Worm (Caenorhabditis elegans): ENCODE data around the gene pah-1.

The pah-1 gene

DNA sequence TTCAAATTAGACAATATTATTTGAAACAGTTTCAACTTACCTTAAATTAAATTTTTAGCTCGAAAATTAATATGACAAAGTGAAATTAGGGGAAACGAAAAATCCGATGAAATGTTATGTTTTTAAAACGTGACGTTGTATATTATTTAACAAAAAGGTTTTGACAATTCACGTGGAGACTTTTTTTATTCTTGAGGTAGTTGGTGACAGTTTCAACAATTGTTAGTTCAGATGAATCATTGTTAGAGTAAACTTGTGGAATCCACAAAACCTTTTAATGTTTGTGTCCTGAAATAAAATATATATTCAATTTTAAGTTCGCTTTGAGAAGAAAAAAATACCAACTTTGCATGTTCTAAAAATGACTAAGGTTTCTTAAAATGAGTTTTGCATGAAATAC is 7.3 kb downstream of the pah-1 start, which contains the start of gene fut-1:
TSS of gene fut-1 (minus strand) at position 101 of the 400 bp plus-strand sequence.
- TF ChIP-seq sea-2 (GFP tag; optimal IDR thresholded peaks at IDR 0.05) (no peak), ztf-11 (tag; optimal IDR thresholded peaks at IDR 0.05) (no peak), ama-1 (optimal IDR thresholded peaks at IDR 0.05) (no peak), mml-1 (tag; optimal IDR thresholded peaks at IDR 0.05) (no peak), nhr-43 (tag; optimal IDR thresholded peaks at IDR 0.05; ENCODE audit: poor library complexity, severe bottlenecking) (no peak), ztf-4 (tag; optimal IDR thresholded peaks at IDR 0.05) (no peak), nhr-76 (tag; optimal IDR thresholded peaks at IDR 0.05) (no peak), nhr-28 (tag; optimal IDR thresholded peaks at IDR 0.05) (no peak), nhr-77 (tag; optimal IDR thresholded peaks at IDR 0.05) (no peak), ceh-82 (tag; optimal IDR thresholded peaks at IDR 0.05) (no peak)

DNA sequence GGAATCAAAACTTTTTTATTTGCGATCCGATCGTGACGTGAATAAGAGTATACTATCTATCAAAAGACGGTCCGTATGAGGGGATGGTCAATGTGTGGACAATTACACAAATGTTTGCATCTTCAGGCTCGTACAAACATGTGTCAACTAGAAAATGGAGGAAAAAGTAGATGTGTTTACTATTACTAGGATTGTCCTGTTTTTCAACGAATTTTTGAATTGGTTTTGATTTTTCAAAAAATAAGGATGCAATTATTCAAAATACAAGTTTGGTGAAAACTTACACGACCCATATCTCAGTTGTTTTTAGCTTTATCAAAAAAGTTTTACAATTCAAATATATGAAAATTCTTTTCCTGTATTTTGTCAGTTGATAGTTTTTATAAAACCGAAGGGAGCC is 11.5 kb downstream of the pah-1 start, which contains the start of gene K08F8.7:
TSS of gene K08F8.7 (minus strand) at position 101 of the 400 bp plus-strand sequence.
- TF ChIP-seq nhr-23 (tag; optimal IDR thresholded peaks at IDR 0.05) = no peak
- no peak for TF ChIP-seq mdl-1 (tag; optimal IDR thresholded peaks at IDR 0.05)
- TF ChIP-seq aly-2 (tag; optimal IDR thresholded peaks at IDR 0.05) = no peak
- no peak for TF ChIP-seq nhr-43 (tag; optimal IDR thresholded peaks at IDR 0.05; ENCODE audit: poor library complexity, severe bottlenecking)
- no peak for TF ChIP-seq ZK546.5 (tag; optimal IDR thresholded peaks at IDR 0.05)
- TF ChIP-seq ceh-28 (tag; optimal IDR thresholded peaks at IDR 0.05) = no peak
- no peak for TF ChIP-seq elt-1 (tag; optimal IDR thresholded peaks at IDR 0.05)
- TF ChIP-seq jun-1 (tag; optimal IDR thresholded peaks at IDR 0.05) = no peak
- TF ChIP-seq nhr-25 (tag; optimal IDR thresholded peaks at IDR 0.05) = no peak
- TF ChIP-seq nhr-237 (tag; optimal IDR thresholded peaks at IDR 0.05) = no peak
- TF ChIP-seq ztf-4 (tag; optimal IDR thresholded peaks at IDR 0.05) = no peak
- no peak for TF ChIP-seq eor-1 (tag; optimal IDR thresholded peaks at IDR 0.05)
- TF ChIP-seq hmg-11 (tag; optimal IDR thresholded peaks at IDR 0.05) = no peak
- no peak for TF ChIP-seq unc-62 (GFP tag; optimal IDR thresholded peaks at IDR 0.05)
- no peak for TF ChIP-seq nhr-76 (tag; optimal IDR thresholded peaks at IDR 0.05)
- no peak for TF ChIP-seq fos-1 (tag; optimal IDR thresholded peaks at IDR 0.05)

DNA sequence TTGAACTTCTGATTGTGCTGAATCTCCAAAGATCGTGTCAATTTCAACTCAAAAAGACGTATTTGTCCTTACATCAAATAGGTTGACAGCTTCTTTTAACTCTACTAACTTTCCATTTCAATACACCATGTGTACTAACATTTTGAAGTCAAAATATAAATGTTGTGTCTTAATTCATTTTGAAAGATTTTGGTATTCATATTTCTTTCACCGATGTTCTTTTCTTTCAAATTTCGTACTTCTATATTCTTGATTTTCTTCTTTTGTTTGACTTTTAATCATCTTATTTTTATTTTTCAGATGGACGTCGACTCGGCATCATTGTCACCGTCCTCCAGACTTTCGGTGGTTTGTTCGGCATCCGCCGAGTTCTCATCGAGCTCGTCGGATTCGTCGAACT is 15.1 kb downstream of the pah-1 start, which contains the start of gene atf-2:
TSS of gene atf-2 (plus strand) at position 301 of the 400 bp plus-strand sequence.
- TF ChIP-seq egl-27 (tag; optimal IDR thresholded peaks at IDR 0.05) = no peak

DNA sequence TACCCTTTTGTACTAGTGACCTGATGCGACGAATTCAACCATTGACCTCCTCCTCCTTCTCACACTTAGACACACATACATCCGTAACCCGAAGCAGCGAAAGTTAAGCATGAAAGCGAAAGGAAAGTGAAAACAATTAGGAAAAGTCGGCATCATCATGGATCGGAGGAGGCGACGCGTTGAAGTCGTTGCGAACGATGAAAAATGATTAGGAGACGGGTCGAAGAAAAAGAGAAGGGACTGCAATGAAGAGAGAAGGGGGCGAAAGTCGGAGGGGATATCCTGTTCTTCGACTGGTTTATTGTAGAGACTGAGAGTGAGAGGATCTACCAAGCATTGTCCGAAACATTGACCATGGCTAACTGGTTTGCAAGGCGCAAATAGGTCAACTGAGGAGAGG is 15.8 kb downstream of the pah-1 start:
- TF ChIP-seq daf-12 (tag; optimal IDR thresholded peaks at IDR 0.05) (no peak), ztf-4 (tag; optimal IDR thresholded peaks at IDR 0.05) (no peak), tbx-2 (tag; optimal IDR thresholded peaks at IDR 0.05) (no peak), mdl-1 (tag; optimal IDR thresholded peaks at IDR 0.05) (no peak), aly-2 (tag; optimal IDR thresholded peaks at IDR 0.05) (no peak), lin-15B (tag; optimal IDR thresholded peaks at IDR 0.05) (no peak), elt-2 (tag; optimal IDR thresholded peaks at IDR 0.05) (no peak), ceh-28 (tag; optimal IDR thresholded peaks at IDR 0.05) (no peak), elt-3 (tag; optimal IDR thresholded peaks at IDR 0.05) (peak in 1 of 3 experiments; percentile 54), fos-1 (tag; optimal IDR thresholded peaks at IDR 0.05) (peak; percentile 38), nhr-237 (tag; optimal IDR thresholded peaks at IDR 0.05) (no peak), lsy-12 (tag; optimal IDR thresholded peaks at IDR 0.05) (no peak), unc-62 (GFP tag; optimal IDR thresholded peaks at IDR 0.05) (no peak), pha-4 (tag; optimal IDR thresholded peaks at IDR 0.05) (no peak), lin-39 (tag; optimal IDR thresholded peaks at IDR 0.05) (no peak), nhr-23 (tag; optimal IDR thresholded peaks at IDR 0.05) (peak; percentile 97), pqm-1 (tag; optimal IDR thresholded peaks at IDR 0.05) (no peak), mml-1 (tag; optimal IDR thresholded peaks at IDR 0.05) (no peak), nhr-25 (tag; optimal IDR thresholded peaks at IDR 0.05) (peak; percentile 81), snpc-4 (tag; optimal IDR thresholded peaks at IDR 0.05) (no peak), unc-39 (tag; optimal IDR thresholded peaks at IDR 0.05) (no peak), nhr-43 (tag; optimal IDR thresholded peaks at IDR 0.05; ENCODE audit: poor library complexity, severe bottlenecking) (peak; percentile 66), hmg-11 (tag; optimal IDR thresholded peaks at IDR 0.05) (no peak), elt-1 (tag; optimal IDR thresholded peaks at IDR 0.05) (no peak), nhr-76 (tag; optimal IDR thresholded peaks at IDR 0.05) (no peak)

DNA sequence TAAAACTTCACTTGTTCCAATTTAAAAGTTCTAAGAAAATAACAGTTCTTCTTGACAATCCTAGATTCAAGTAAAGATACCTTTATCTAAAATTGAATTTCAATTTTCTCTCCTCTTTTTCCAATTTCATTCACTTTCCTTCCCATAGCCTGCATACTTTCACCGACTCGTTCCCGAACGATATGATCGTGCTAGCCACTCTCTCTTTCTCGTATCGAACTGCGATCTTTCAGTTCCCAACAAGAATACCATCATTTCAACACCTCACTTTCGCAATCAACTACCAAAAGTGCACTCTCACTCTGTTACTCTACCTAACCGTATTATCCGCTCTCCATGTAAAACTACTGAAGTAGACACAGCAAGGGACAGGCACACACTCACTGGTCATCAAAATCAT is 16.7 kb downstream of the pah-1 start:
- TF ChIP-seq nhr-23 (tag; optimal IDR thresholded peaks at IDR 0.05) = peak; percentile 13
- no peak for TF ChIP-seq nfya-1 (tag; optimal IDR thresholded peaks at IDR 0.05; ENCODE audit: insufficient read depth)
- TF ChIP-seq elt-1 (tag; optimal IDR thresholded peaks at IDR 0.05) = peak; percentile 79
